Worm (Caenorhabditis elegans) whole organism, L1 larva: ENCODE data around the gene Y37H2C.4.

Source experiments
- Y116A8C.19 ChIP-seq: sonication (generic microtip); optimal IDR thresholded peaks from 2 replicates; lab custom pipeline; 2016; ENCODE audit warnings: missing compliant biosample characterization, missing genetic modification characterization, borderline replicate concordance
- aha-1 ChIP-seq: fragments of 150-350 bp; optimal IDR thresholded peaks from 2 replicates; lab custom pipeline; 2014; ENCODE audit warnings: missing biosample characterization, missing genetic modification characterization
- ama-1 ChIP-seq: fragments of 150-350 bp; optimal IDR thresholded peaks from 2 replicates; lab custom pipeline; 2014
- ceh-63 ChIP-seq: fragments of 200-800 bp; sonication (Bioruptor generic); optimal IDR thresholded peaks from 2 replicates; lab custom pipeline; 2018; ENCODE audit warnings: mild to moderate bottlenecking, missing genetic modification characterization, missing compliant biosample characterization
- ceh-8 ChIP-seq: fragments of 200-800 bp; sonication (Bioruptor generic); optimal IDR thresholded peaks from 2 replicates; lab custom pipeline; 2018; ENCODE audit warnings: mild to moderate bottlenecking, missing genetic modification characterization, moderate library complexity, missing compliant biosample characterization
- dsc-1 ChIP-seq: sonication (generic microtip); optimal IDR thresholded peaks from 2 replicates; lab custom pipeline; 2016; ENCODE audit warnings: mild to moderate bottlenecking, missing genetic modification characterization, missing compliant biosample characterization
- efl-3 ChIP-seq: fragments of 200-800 bp; sonication (Bioruptor generic); optimal IDR thresholded peaks from 2 replicates; lab custom pipeline; 2018; ENCODE audit warnings: mild to moderate bottlenecking, missing genetic modification characterization, missing compliant biosample characterization
- elt-2 ChIP-seq: sonication (generic microtip); optimal IDR thresholded peaks from 2 replicates; lab custom pipeline; 2016; ENCODE audit warnings: missing genetic modification characterization, mild to moderate bottlenecking, inconsistent platforms, missing compliant biosample characterization, missing genetic modification reagents
- ets-5 ChIP-seq: fragments of 200-800 bp; sonication (Bioruptor generic); IDR thresholded peaks from 2 replicates; pipeline ENCODE4 v1.3.6; 2022; ENCODE audit warnings: missing genetic modification characterization, missing compliant biosample characterization
- fkh-10 ChIP-seq: sonication (generic microtip); optimal IDR thresholded peaks from 2 replicates; lab custom pipeline; 2017; ENCODE audit warnings: missing biosample characterization, missing genetic modification reagents, missing genetic modification characterization
- fkh-4 ChIP-seq: sonication (generic microtip); optimal IDR thresholded peaks from 2 replicates; lab custom pipeline; 2016; ENCODE audit warnings: missing compliant biosample characterization, missing genetic modification characterization, borderline replicate concordance
- fkh-8 ChIP-seq: sonication (generic microtip); optimal IDR thresholded peaks from 2 replicates; lab custom pipeline; 2016; ENCODE audit warnings: mild to moderate bottlenecking, missing genetic modification characterization, missing compliant biosample characterization
- grh-1 ChIP-seq: fragments of 200-800 bp; sonication (Bioruptor generic); IDR thresholded peaks from 2 replicates; pipeline ENCODE4 v1.3.6; 2022; ENCODE audit warnings: missing genetic modification reagents, missing genetic modification characterization, missing compliant biosample characterization
- hlh-4 ChIP-seq: sonication (generic microtip); optimal IDR thresholded peaks from 2 replicates; lab custom pipeline; 2016; ENCODE audit warnings: mild to moderate bottlenecking, missing genetic modification characterization, missing compliant biosample characterization
- hpl-2 ChIP-seq: fragments of 150-350 bp; optimal IDR thresholded peaks from 2 replicates; lab custom pipeline; 2014; ENCODE audit warnings: missing biosample characterization, missing genetic modification reagents, missing genetic modification characterization
- isw-1 ChIP-seq: fragments of 200-800 bp; sonication (Bioruptor generic); IDR thresholded peaks from 2 replicates; pipeline ENCODE4 v1.3.6; 2022; ENCODE audit warnings: missing genetic modification characterization, missing compliant biosample characterization
- lin-13 ChIP-seq: fragments of 150-350 bp; optimal IDR thresholded peaks from 2 replicates; lab custom pipeline; 2014; ENCODE audit warnings: missing biosample characterization, missing genetic modification reagents, missing genetic modification characterization
- lin-14 ChIP-seq: fragments of 200-800 bp; sonication (Bioruptor generic); optimal IDR thresholded peaks from 2 replicates; lab custom pipeline; 2018; ENCODE audit warnings: mild to moderate bottlenecking, missing genetic modification characterization, moderate library complexity, missing compliant biosample characterization
- lin-15B ChIP-seq: fragments of 150-350 bp; sonication (generic microtip); optimal IDR thresholded peaks from 3 replicates; lab custom pipeline; 2014; ENCODE audit warnings: missing biosample characterization, missing genetic modification characterization
- lin-35 ChIP-seq, 2 experiments: fragments of 150-350 bp; optimal IDR thresholded peaks; 2 replicates each; lab custom pipeline; 2014; ENCODE audit warnings: missing biosample characterization in 2 of 2, missing genetic modification characterization in 2 of 2, missing genetic modification reagents in 2 of 2
- lsy-2 ChIP-seq, 2 experiments: fragments of 150-350 bp; optimal IDR thresholded peaks; 2 replicates each; lab custom pipeline; 2014; ENCODE audit warnings: missing biosample characterization in 2 of 2, missing genetic modification characterization in 2 of 2
- nhr-12 ChIP-seq: sonication (generic microtip); optimal IDR thresholded peaks from 2 replicates; lab custom pipeline; 2017; ENCODE audit warnings: missing biosample characterization, missing genetic modification characterization
- nhr-19 ChIP-seq: fragments of 200-800 bp; sonication (Bioruptor generic); conservative IDR thresholded peaks from 2 replicates; pipeline ENCODE4 v1.3.6; 2022; ENCODE audit warnings: missing genetic modification characterization, missing compliant biosample characterization
- nhr-28 ChIP-seq: fragments of 150-350 bp; optimal IDR thresholded peaks from 2 replicates; lab custom pipeline; 2014; ENCODE audit warnings: missing biosample characterization, missing genetic modification characterization
- nhr-47 ChIP-seq: sonication (generic microtip); optimal IDR thresholded peaks from 2 replicates; lab custom pipeline; 2016; ENCODE audit warnings: mild to moderate bottlenecking, missing genetic modification characterization, moderate library complexity, missing compliant biosample characterization
- nhr-77 ChIP-seq: fragments of 150-350 bp; optimal IDR thresholded peaks from 2 replicates; lab custom pipeline; 2014; ENCODE audit warnings: missing biosample characterization, missing genetic modification characterization
- nhr-85 ChIP-seq: sonication (generic microtip); peaks from one replicate; lab custom pipeline; 2016; ENCODE audit warnings: missing genetic modification characterization, inconsistent platforms, missing compliant biosample characterization
- nhr-90 ChIP-seq: sonication (generic microtip); optimal IDR thresholded peaks from 2 replicates; lab custom pipeline; 2016; ENCODE audit warnings: mild to moderate bottlenecking, missing genetic modification characterization, missing compliant biosample characterization; ENCODE audit not compliant: poor library complexity
- pag-3 ChIP-seq: sonication (generic microtip); optimal IDR thresholded peaks from 2 replicates; lab custom pipeline; 2017; ENCODE audit warnings: missing genetic modification characterization, mild to moderate bottlenecking, missing compliant biosample characterization, antibody characterized with exemption, borderline replicate concordance; ENCODE audit not compliant: insufficient read depth
- pqm-1 ChIP-seq: sonication (generic microtip); optimal IDR thresholded peaks from 3 replicates; lab custom pipeline; 2017; ENCODE audit warnings: missing biosample characterization, missing genetic modification characterization
- rnt-1 ChIP-seq: sonication (generic microtip); optimal IDR thresholded peaks from 2 replicates; lab custom pipeline; 2016; ENCODE audit warnings: mild to moderate bottlenecking, missing genetic modification characterization, moderate library complexity, missing compliant biosample characterization
- snpc-4 ChIP-seq: fragments of 150-350 bp; optimal IDR thresholded peaks from 2 replicates; lab custom pipeline; 2014; ENCODE audit warnings: missing biosample characterization, missing genetic modification characterization
- sptf-1 ChIP-seq: fragments of 150-350 bp; optimal IDR thresholded peaks from 2 replicates; lab custom pipeline; 2014; ENCODE audit warnings: missing biosample characterization, missing genetic modification characterization
- sup-37 ChIP-seq: fragments of 200-800 bp; sonication (Bioruptor generic); optimal IDR thresholded peaks from 2 replicates; lab custom pipeline; 2018; ENCODE audit warnings: mild to moderate bottlenecking, missing genetic modification characterization, missing compliant biosample characterization
- swsn-7 ChIP-seq: sonication (generic microtip); optimal IDR thresholded peaks from 2 replicates; lab custom pipeline; 2016; ENCODE audit warnings: missing genetic modification characterization, missing compliant biosample characterization
- tlp-1 ChIP-seq: fragments of 150-350 bp; optimal IDR thresholded peaks from 2 replicates; lab custom pipeline; 2014; ENCODE audit warnings: missing biosample characterization, missing genetic modification characterization
- unc-130 ChIP-seq: fragments of 150-350 bp; optimal IDR thresholded peaks from 2 replicates; lab custom pipeline; 2017; ENCODE audit warnings: missing biosample characterization, missing genetic modification characterization, inconsistent platforms
- unc-30 ChIP-seq: sonication (generic microtip); optimal IDR thresholded peaks from 2 replicates; lab custom pipeline; 2017; ENCODE audit warnings: missing biosample characterization, missing genetic modification characterization
- unc-62 ChIP-seq: fragments of 150-350 bp; optimal IDR thresholded peaks from 2 replicates; lab custom pipeline; 2014; ENCODE audit warnings: missing biosample characterization, missing genetic modification reagents, missing genetic modification characterization
- zip-4 ChIP-seq: fragments of 200-800 bp; sonication (Bioruptor generic); optimal IDR thresholded peaks from 2 replicates; lab custom pipeline; 2018; ENCODE audit warnings: mild to moderate bottlenecking, missing genetic modification characterization, moderate library complexity, missing compliant biosample characterization

Y37H2C.4 gene

DNA sequence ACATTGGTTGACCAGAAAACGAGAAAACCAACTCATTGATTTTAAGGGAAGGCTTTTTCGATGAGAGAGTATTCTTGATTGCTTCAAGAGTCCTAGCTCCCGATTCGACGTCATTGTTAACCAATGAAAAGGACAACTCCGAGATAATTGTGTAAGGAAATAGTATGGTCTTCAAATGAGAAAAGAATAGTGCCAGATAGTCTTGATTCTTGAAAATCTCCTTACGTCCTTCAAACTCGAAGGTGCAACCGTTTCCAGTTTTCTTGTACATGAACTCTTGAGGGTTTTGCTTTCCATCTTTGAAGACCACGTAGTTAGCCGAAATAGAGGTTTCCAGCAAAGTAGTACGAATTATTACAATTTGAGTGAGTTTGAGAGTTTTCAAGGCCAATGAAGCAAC is 27.3 kb upstream of the Y37H2C.4 start:
- no peak for TF ChIP-seq fkh-10
- no peak for TF ChIP-seq nhr-19 (GFP tag; lab: Robert Waterston, UW)
- no peak for TF ChIP-seq efl-3 (GFP tag; lab: Kevin White, UChicago)
- TF ChIP-seq isw-1 (GFP tag; lab: Robert Waterston, UW), result no peak
- no peak for TF ChIP-seq nhr-47
- TF ChIP-seq grh-1 (GFP tag; lab: Robert Waterston, UW), result no peak
- no peak for TF ChIP-seq aha-1
- no peak for TF ChIP-seq hpl-2 (GFP tag; lab: Kevin White, UChicago)
- no peak for TF ChIP-seq lin-14 (GFP tag; lab: Kevin White, UChicago)
- no peak for TF ChIP-seq sptf-1 (tag; lab: Kevin White, UChicago)
- TF ChIP-seq tlp-1 (tag; lab: Kevin White, UChicago), result no peak
- no peak for TF ChIP-seq rnt-1 (tag; lab: Kevin White, UChicago)

DNA sequence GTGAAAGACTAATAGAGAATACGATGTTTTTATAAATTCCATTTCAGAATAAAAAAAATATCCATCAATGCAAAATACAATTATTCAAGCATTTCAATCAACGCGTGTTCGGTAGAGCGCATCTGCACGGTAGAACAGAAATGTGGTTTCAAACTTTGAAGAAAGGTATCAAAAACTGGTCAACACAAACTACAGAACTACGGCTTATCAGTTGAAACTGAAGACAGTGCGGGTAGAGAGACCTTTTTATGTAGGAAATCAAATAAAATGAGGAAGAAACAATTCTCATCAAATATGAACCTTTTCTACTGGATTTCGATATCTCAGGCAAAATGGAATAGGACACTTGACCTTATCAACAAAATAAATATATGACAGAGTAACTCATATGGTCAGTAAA is 26.1 kb upstream of the Y37H2C.4 start:
- TF ChIP-seq unc-130, result no peak
- peak; percentile 49 for TF ChIP-seq elt-2 (tag; lab: Kevin White, UChicago)
- TF ChIP-seq, all 84 proteins: peak for 1

DNA sequence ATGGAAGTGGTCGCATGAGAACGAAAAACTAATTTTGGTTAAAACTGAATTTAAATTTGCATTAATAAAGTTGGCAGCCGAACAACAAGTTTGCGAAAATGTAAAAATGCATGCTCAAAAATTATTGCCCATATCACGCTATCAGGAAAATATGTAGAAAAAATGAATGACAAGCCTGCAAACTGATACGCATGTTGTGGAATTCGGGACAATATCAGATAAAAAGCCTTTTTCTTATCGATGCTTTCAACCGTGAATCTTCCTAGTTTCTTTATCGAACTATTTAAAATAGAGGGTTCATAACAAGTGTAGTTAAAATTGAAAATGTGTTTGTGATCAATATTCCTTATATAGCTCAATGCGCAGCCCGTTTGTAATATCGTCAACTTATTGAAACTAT is 24.4 kb upstream of the Y37H2C.4 start:
- peak; percentile 9 for TF ChIP-seq pqm-1 (tag; lab: Kevin White, UChicago)
- TF ChIP-seq nhr-12 (tag; lab: Kevin White, UChicago), result no peak
- no peak for TF ChIP-seq pag-3 (tag; lab: Kevin White, UChicago)
- no peak for TF ChIP-seq ama-1 (lab: Kevin White, UChicago)
- peak; percentile 92 for TF ChIP-seq elt-2 (tag; lab: Kevin White, UChicago)
- no peak for TF ChIP-seq fkh-8
- no peak for TF ChIP-seq nhr-47
- TF ChIP-seq nhr-28 (tag; lab: Kevin White, UChicago), result no peak
- no peak for TF ChIP-seq unc-62 (GFP tag; lab: Kevin White, UChicago)
- no peak for TF ChIP-seq hlh-4 (tag; lab: Kevin White, UChicago)
- TF ChIP-seq ceh-8 (GFP tag; lab: Kevin White, UChicago), result no peak
- no peak for TF ChIP-seq swsn-7 (tag; lab: Kevin White, UChicago)
- no peak for TF ChIP-seq ceh-63 (GFP tag; lab: Kevin White, UChicago)
- no peak for TF ChIP-seq isw-1 (GFP tag; lab: Robert Waterston, UW)
- TF ChIP-seq nhr-90 (tag; lab: Kevin White, UChicago), result no peak
- peak; percentile 8 for TF ChIP-seq tlp-1 (tag; lab: Kevin White, UChicago)
- TF ChIP-seq lin-15B (tag; lab: Kevin White, UChicago), result no peak
- peak; percentile 4 for TF ChIP-seq lin-14 (GFP tag; lab: Kevin White, UChicago)
- no peak for TF ChIP-seq nhr-85 (tag; lab: Kevin White, UChicago)
- no peak for TF ChIP-seq lin-13 (GFP tag; lab: Kevin White, UChicago)

DNA sequence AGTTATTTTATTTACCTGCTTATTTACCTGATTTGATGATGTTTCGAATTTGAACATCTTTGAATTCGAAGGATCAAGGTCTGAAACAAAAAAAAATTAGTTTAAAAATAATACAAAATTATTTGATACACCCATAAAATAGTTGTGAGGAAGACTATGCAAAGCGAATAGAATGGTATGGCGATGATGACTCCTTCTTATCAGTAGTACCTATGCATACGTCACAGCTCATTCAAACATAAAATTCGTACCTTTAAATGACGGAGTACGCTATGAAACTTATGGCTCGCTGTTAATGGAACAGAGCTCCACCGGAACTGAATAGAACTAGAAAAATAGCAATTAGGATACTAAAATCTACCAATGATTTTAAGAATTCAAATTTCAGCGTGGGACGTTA is 18.3 kb upstream of the Y37H2C.4 start, which contains the start of gene R10E8.1:
TSS of gene R10E8.1 (minus strand) at position 178 of the 400 bp plus-strand sequence.
- TF ChIP-seq nhr-47 (no peak), elt-2 (tag; lab: Kevin White, UChicago) (peak; percentile 18)

DNA sequence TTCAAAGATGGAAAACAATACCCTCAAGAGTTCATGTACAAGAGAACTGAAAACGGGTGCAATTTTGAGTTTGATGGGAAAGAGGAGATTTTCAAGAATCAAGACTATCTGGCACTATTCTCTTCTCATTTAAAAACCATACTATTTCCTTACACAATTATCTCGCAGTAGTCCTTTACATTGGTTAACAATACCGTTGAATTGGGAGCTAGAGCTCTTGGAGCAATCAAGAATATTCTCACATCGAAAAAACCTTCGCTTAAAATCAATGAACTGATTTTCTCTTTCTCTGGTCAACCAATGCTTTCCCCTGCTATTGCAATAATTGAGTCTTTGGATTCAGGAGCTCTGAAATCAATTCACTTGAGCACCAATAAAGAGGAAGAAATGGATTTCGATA is 17.0 kb upstream of the Y37H2C.4 start, which contains the start of gene R10E8.2:
TSS of gene R10E8.2 (plus strand) at position 301 of the 400 bp plus-strand sequence.
- TF ChIP-seq isw-1 (GFP tag; lab: Robert Waterston, UW) (no peak), ets-5 (GFP tag; lab: Robert Waterston, UW) (no peak), snpc-4 (no peak), nhr-28 (tag; lab: Kevin White, UChicago) (no peak), ama-1 (lab: Kevin White, UChicago) (no peak), Y116A8C.19 (tag; lab: Kevin White, UChicago) (no peak), nhr-77 (tag; lab: Kevin White, UChicago) (no peak), zip-4 (GFP tag; lab: Kevin White, UChicago) (no peak), unc-30 (no peak), dsc-1 (no peak), hpl-2 (GFP tag; lab: Kevin White, UChicago) (no peak), fkh-4 (tag; lab: Kevin White, UChicago) (no peak), nhr-47 (no peak), rnt-1 (tag; lab: Kevin White, UChicago) (no peak), lsy-2 (tag; optimal IDR thresholded peaks at IDR 0.05; lab: Kevin White, UChicago) (no peak), elt-2 (tag; lab: Kevin White, UChicago) (no peak), sup-37 (GFP tag; lab: Kevin White, UChicago) (no peak), unc-130 (no peak), lin-35 (GFP tag; optimal IDR thresholded peaks at IDR 0.05; lab: Kevin White, UChicago) (no peak)
- TF ChIP-seq, all 84 proteins: peak for 0
